Worm (Caenorhabditis elegans) whole organism, L1 larva: ENCODE data around the gene D2045.9.

Source experiments
- Y116A8C.19 ChIP-seq: sonication (generic microtip); optimal IDR thresholded peaks from 2 replicates; lab custom pipeline; 2016; ENCODE audit warnings: missing compliant biosample characterization, missing genetic modification characterization, borderline replicate concordance
- aly-2 ChIP-seq: fragments of 150-350 bp; optimal IDR thresholded peaks from 2 replicates; lab custom pipeline; 2014; ENCODE audit warnings: missing biosample characterization, missing genetic modification characterization
- ama-1 ChIP-seq: fragments of 150-350 bp; optimal IDR thresholded peaks from 2 replicates; lab custom pipeline; 2014
- blmp-1 ChIP-seq: fragments of 150-350 bp; optimal IDR thresholded peaks from 2 replicates; lab custom pipeline; 2014; ENCODE audit warnings: missing biosample characterization, missing genetic modification characterization
- ceh-8 ChIP-seq: fragments of 200-800 bp; sonication (Bioruptor generic); optimal IDR thresholded peaks from 2 replicates; lab custom pipeline; 2018; ENCODE audit warnings: mild to moderate bottlenecking, missing genetic modification characterization, moderate library complexity, missing compliant biosample characterization
- ceh-82 ChIP-seq, 3 experiments: fragments of 150-350 bp in 1 of 3; sonication (generic microtip) in 2 of 3; optimal IDR thresholded peaks; 2 replicates each; lab custom pipeline; 2014 to 2017; ENCODE audit warnings: missing biosample characterization in 3 of 3, missing genetic modification characterization in 3 of 3
- ceh-90 ChIP-seq: sonication (generic microtip); optimal IDR thresholded peaks from 2 replicates; lab custom pipeline; 2016; ENCODE audit warnings: missing genetic modification characterization, missing compliant biosample characterization
- ces-1 ChIP-seq: fragments of 150-350 bp; optimal IDR thresholded peaks from 2 replicates; lab custom pipeline; 2014; ENCODE audit warnings: missing biosample characterization, missing genetic modification reagents, missing genetic modification characterization
- dsc-1 ChIP-seq: sonication (generic microtip); optimal IDR thresholded peaks from 2 replicates; lab custom pipeline; 2016; ENCODE audit warnings: mild to moderate bottlenecking, missing genetic modification characterization, missing compliant biosample characterization
- efl-1 ChIP-seq, 4 experiments: fragments of 150-350 bp; optimal IDR thresholded peaks in 3 of 4; peaks in 1 of 4; 1 replicate in 1 of 4; 2 replicates in 3 of 4; lab custom pipeline; 2014; ENCODE audit warnings: missing biosample characterization in 2 of 4, missing genetic modification characterization in 2 of 4, missing genetic modification reagents in 2 of 4
- efl-3 ChIP-seq: fragments of 200-800 bp; sonication (Bioruptor generic); optimal IDR thresholded peaks from 2 replicates; lab custom pipeline; 2018; ENCODE audit warnings: mild to moderate bottlenecking, missing genetic modification characterization, missing compliant biosample characterization
- egl-13 ChIP-seq: sonication (generic microtip); optimal IDR thresholded peaks from 2 replicates; lab custom pipeline; 2016; ENCODE audit warnings: missing genotype, missing genetic modification reagents, missing genetic modification characterization, missing compliant biosample characterization
- fkh-4 ChIP-seq: sonication (generic microtip); optimal IDR thresholded peaks from 2 replicates; lab custom pipeline; 2016; ENCODE audit warnings: missing compliant biosample characterization, missing genetic modification characterization, borderline replicate concordance
- fkh-8 ChIP-seq: sonication (generic microtip); optimal IDR thresholded peaks from 2 replicates; lab custom pipeline; 2016; ENCODE audit warnings: mild to moderate bottlenecking, missing genetic modification characterization, missing compliant biosample characterization
- fos-1 ChIP-seq: fragments of 150-350 bp; optimal IDR thresholded peaks from 2 replicates; lab custom pipeline; 2014; ENCODE audit warnings: missing biosample characterization, missing genetic modification characterization
- hpl-2 ChIP-seq: fragments of 150-350 bp; optimal IDR thresholded peaks from 2 replicates; lab custom pipeline; 2014; ENCODE audit warnings: missing biosample characterization, missing genetic modification reagents, missing genetic modification characterization
- lin-13 ChIP-seq: fragments of 150-350 bp; optimal IDR thresholded peaks from 2 replicates; lab custom pipeline; 2014; ENCODE audit warnings: missing biosample characterization, missing genetic modification reagents, missing genetic modification characterization
- lin-15B ChIP-seq: fragments of 150-350 bp; sonication (generic microtip); optimal IDR thresholded peaks from 3 replicates; lab custom pipeline; 2014; ENCODE audit warnings: missing biosample characterization, missing genetic modification characterization
- lir-3 ChIP-seq: sonication (generic microtip); optimal IDR thresholded peaks from 2 replicates; lab custom pipeline; 2016; ENCODE audit warnings: mild to moderate bottlenecking, missing genetic modification characterization, moderate library complexity, missing compliant biosample characterization; ENCODE audit not compliant: poor library complexity
- lsy-2 ChIP-seq, 2 experiments: fragments of 150-350 bp; optimal IDR thresholded peaks; 2 replicates each; lab custom pipeline; 2014; ENCODE audit warnings: missing biosample characterization in 2 of 2, missing genetic modification characterization in 2 of 2
- mdl-1 ChIP-seq, 2 experiments: fragments of 150-350 bp; optimal IDR thresholded peaks; 2 replicates each; lab custom pipeline; 2014 to 2017; ENCODE audit warnings: missing biosample characterization in 2 of 2, missing genetic modification characterization in 2 of 2, inconsistent platforms in 1 of 2
- mef-2 ChIP-seq: fragments of 150-350 bp; optimal IDR thresholded peaks from 2 replicates; lab custom pipeline; 2014; ENCODE audit warnings: missing biosample characterization, missing genetic modification characterization
- mep-1 ChIP-seq: fragments of 150-350 bp; optimal IDR thresholded peaks from 2 replicates; lab custom pipeline; 2014; ENCODE audit warnings: missing biosample characterization, missing genetic modification characterization
- nhr-11 ChIP-seq: fragments of 150-350 bp; optimal IDR thresholded peaks from 2 replicates; lab custom pipeline; 2014; ENCODE audit warnings: missing biosample characterization, missing genetic modification characterization
- nhr-12 ChIP-seq: sonication (generic microtip); optimal IDR thresholded peaks from 2 replicates; lab custom pipeline; 2017; ENCODE audit warnings: missing biosample characterization, missing genetic modification characterization
- nhr-19 ChIP-seq: fragments of 200-800 bp; sonication (Bioruptor generic); conservative IDR thresholded peaks from 2 replicates; pipeline ENCODE4 v1.3.6; 2022; ENCODE audit warnings: missing genetic modification characterization, missing compliant biosample characterization
- nhr-20 ChIP-seq: sonication (generic microtip); optimal IDR thresholded peaks from 2 replicates; lab custom pipeline; 2016; ENCODE audit warnings: mild to moderate bottlenecking, missing genetic modification characterization, missing compliant biosample characterization
- nhr-237 ChIP-seq: fragments of 150-350 bp; optimal IDR thresholded peaks from 2 replicates; lab custom pipeline; 2014; ENCODE audit warnings: missing biosample characterization, missing genetic modification characterization
- nhr-28 ChIP-seq: fragments of 150-350 bp; optimal IDR thresholded peaks from 2 replicates; lab custom pipeline; 2014; ENCODE audit warnings: missing biosample characterization, missing genetic modification characterization
- nhr-71 ChIP-seq: sonication (generic microtip); optimal IDR thresholded peaks from 2 replicates; lab custom pipeline; 2016; ENCODE audit warnings: mild to moderate bottlenecking, missing genetic modification characterization, moderate library complexity, missing compliant biosample characterization
- nhr-76 ChIP-seq: sonication (generic microtip); optimal IDR thresholded peaks from 2 replicates; lab custom pipeline; 2017; ENCODE audit warnings: missing biosample characterization, missing genetic modification characterization
- nhr-84 ChIP-seq: sonication (generic microtip); optimal IDR thresholded peaks from 2 replicates; lab custom pipeline; 2017; ENCODE audit warnings: missing biosample characterization, missing genetic modification characterization
- nhr-85 ChIP-seq: sonication (generic microtip); peaks from one replicate; lab custom pipeline; 2016; ENCODE audit warnings: missing genetic modification characterization, inconsistent platforms, missing compliant biosample characterization
- nhr-90 ChIP-seq: sonication (generic microtip); optimal IDR thresholded peaks from 2 replicates; lab custom pipeline; 2016; ENCODE audit warnings: mild to moderate bottlenecking, missing genetic modification characterization, missing compliant biosample characterization; ENCODE audit not compliant: poor library complexity
- pag-3 ChIP-seq: sonication (generic microtip); optimal IDR thresholded peaks from 2 replicates; lab custom pipeline; 2017; ENCODE audit warnings: missing genetic modification characterization, mild to moderate bottlenecking, missing compliant biosample characterization, antibody characterized with exemption, borderline replicate concordance; ENCODE audit not compliant: insufficient read depth
- skn-1 ChIP-seq: fragments of 150-350 bp; optimal IDR thresholded peaks from 2 replicates; lab custom pipeline; 2014; ENCODE audit warnings: missing biosample characterization, missing genetic modification characterization
- sox-4 ChIP-seq: sonication (generic microtip); optimal IDR thresholded peaks from 2 replicates; lab custom pipeline; 2016; ENCODE audit warnings: missing genetic modification characterization, missing compliant biosample characterization
- swsn-7 ChIP-seq: sonication (generic microtip); optimal IDR thresholded peaks from 2 replicates; lab custom pipeline; 2016; ENCODE audit warnings: missing genetic modification characterization, missing compliant biosample characterization
- tlp-1 ChIP-seq: fragments of 150-350 bp; optimal IDR thresholded peaks from 2 replicates; lab custom pipeline; 2014; ENCODE audit warnings: missing biosample characterization, missing genetic modification characterization
- unc-130 ChIP-seq: fragments of 150-350 bp; optimal IDR thresholded peaks from 2 replicates; lab custom pipeline; 2017; ENCODE audit warnings: missing biosample characterization, missing genetic modification characterization, inconsistent platforms
- unc-30 ChIP-seq: sonication (generic microtip); optimal IDR thresholded peaks from 2 replicates; lab custom pipeline; 2017; ENCODE audit warnings: missing biosample characterization, missing genetic modification characterization
- unc-62 ChIP-seq: fragments of 150-350 bp; optimal IDR thresholded peaks from 2 replicates; lab custom pipeline; 2014; ENCODE audit warnings: missing biosample characterization, missing genetic modification reagents, missing genetic modification characterization
- unc-86 ChIP-seq: sonication (generic microtip); optimal IDR thresholded peaks from 2 replicates; lab custom pipeline; 2016; ENCODE audit warnings: missing genetic modification characterization, missing compliant biosample characterization
- vab-15 ChIP-seq: sonication (generic microtip); optimal IDR thresholded peaks from 2 replicates; lab custom pipeline; 2017; ENCODE audit warnings: missing genotype, mild to moderate bottlenecking, missing genetic modification characterization, missing compliant biosample characterization
- zip-4 ChIP-seq: fragments of 200-800 bp; sonication (Bioruptor generic); optimal IDR thresholded peaks from 2 replicates; lab custom pipeline; 2018; ENCODE audit warnings: mild to moderate bottlenecking, missing genetic modification characterization, moderate library complexity, missing compliant biosample characterization
- ztf-4 ChIP-seq: fragments of 150-350 bp; optimal IDR thresholded peaks from 2 replicates; lab custom pipeline; 2014; ENCODE audit warnings: missing biosample characterization, missing genetic modification characterization

Gene D2045.9

ce11 chrIII:10505182-10505581 lies 30.1 kb downstream of the D2045.9 start, which contains the start of the genes taf-11.3 and urm-1 (continued):
- no peak for TF ChIP-seq nhr-84 (tag; lab: Kevin White, UChicago)
- peak; percentile 84 for TF ChIP-seq blmp-1
- TF ChIP-seq skn-1 (tag; lab: Kevin White, UChicago): peak; percentile 78
- TF ChIP-seq lin-15B (tag; lab: Kevin White, UChicago): peak; percentile 88
- no peak for TF ChIP-seq hpl-2
- peak; percentile 88 for TF ChIP-seq mep-1
- TF ChIP-seq nhr-90 (tag; lab: Kevin White, UChicago): peak; percentile 72
- no peak for TF ChIP-seq nhr-12 (tag; lab: Kevin White, UChicago)
- TF ChIP-seq unc-30 (tag; lab: Kevin White, UChicago): no peak
- peak; percentile 81 for TF ChIP-seq nhr-85 (tag; lab: Kevin White, UChicago)
- TF ChIP-seq ztf-4 (tag; lab: Kevin White, UChicago): peak; percentile 15
- no peak for TF ChIP-seq nhr-28 (tag; lab: Kevin White, UChicago)
- peak; percentile 84 for TF ChIP-seq nhr-20 (tag; lab: Kevin White, UChicago)
- TF ChIP-seq ces-1 (GFP tag; lab: Kevin White, UChicago): no peak
- peak; percentile 70 for TF ChIP-seq unc-86
- TF ChIP-seq dsc-1 (tag; lab: Kevin White, UChicago): peak; percentile 80
- TF ChIP-seq egl-13 (tag; lab: Kevin White, UChicago): peak; percentile 60
- no peak for TF ChIP-seq ama-1 (lab: Kevin White, UChicago)
- no peak for TF ChIP-seq zip-4 (GFP tag; lab: Kevin White, UChicago)
- TF ChIP-seq sox-4 (tag; lab: Kevin White, UChicago): peak; percentile 64
- TF ChIP-seq ceh-82 (tag; optimal IDR thresholded peaks at IDR 0.05; lab: Kevin White, UChicago): peak; percentile 84 to 90 (median 87)
- TF ChIP-seq nhr-19 (GFP tag; lab: Robert Waterston, UW): peak; percentile 81
- no peak for TF ChIP-seq Y116A8C.19 (tag; lab: Kevin White, UChicago)
- TF ChIP-seq efl-1 (optimal IDR thresholded peaks at IDR 0.05; lab: Kevin White, UChicago): peak; percentile 80 to 86
- TF ChIP-seq efl-1 (GFP tag; optimal IDR thresholded peaks at IDR 0.05 in 1 of 2; lab: Kevin White, UChicago): peak; percentile 82 to 97
- no peak for TF ChIP-seq ceh-8
- no peak for TF ChIP-seq ceh-90 (tag; lab: Kevin White, UChicago)
- no peak for TF ChIP-seq unc-62 (GFP tag; lab: Kevin White, UChicago)
- no peak for TF ChIP-seq nhr-76 (tag; lab: Kevin White, UChicago)
- TF ChIP-seq nhr-71 (tag; lab: Kevin White, UChicago): peak; percentile 88

- no peak for TF ChIP-seq efl-1 (optimal IDR thresholded peaks at IDR 0.05; lab: Kevin White, UChicago)
- TF ChIP-seq efl-1 (GFP tag; optimal IDR thresholded peaks at IDR 0.05 in 1 of 2; lab: Kevin White, UChicago): peak in 1 of 2 experiments; percentile 1
- no peak for TF ChIP-seq sox-4 (tag; lab: Kevin White, UChicago)
- TF ChIP-seq blmp-1: no peak
These were observed 31.1 kb downstream of the D2045.9 start for ce11 chrIII:10505943-10506698.

ce11 chrIII:10506699-10507248 lies 31.7 kb downstream of the D2045.9 start, which contains the start of the genes sip-1 and sly-1:
sip-1 (minus strand) TSS chrIII:10506801.
sly-1 (plus strand) TSS chrIII:10507058.
- TF ChIP-seq nhr-237 (tag; lab: Kevin White, UChicago) (peak; percentile 70), aly-2 (peak; percentile 84), vab-15 (tag; lab: Kevin White, UChicago) (no peak), fkh-8 (tag; lab: Kevin White, UChicago) (peak; percentile 74), nhr-20 (tag; lab: Kevin White, UChicago) (peak; percentile 84), ces-1 (GFP tag; lab: Kevin White, UChicago) (no peak), lin-15B (tag; lab: Kevin White, UChicago) (peak; percentile 91), swsn-7 (tag; lab: Kevin White, UChicago) (peak; percentile 82), nhr-12 (tag; lab: Kevin White, UChicago) (no peak), mef-2 (no peak), lin-13 (peak; percentile 69), lir-3 (tag; lab: Kevin White, UChicago) (no peak), lsy-2 (tag; optimal IDR thresholded peaks at IDR 0.05; lab: Kevin White, UChicago) (peak; percentile 92 to 94), skn-1 (tag; lab: Kevin White, UChicago) (peak; percentile 88), pag-3 (tag; lab: Kevin White, UChicago) (peak; percentile 74), mdl-1 (tag; optimal IDR thresholded peaks at IDR 0.05; lab: Kevin White, UChicago) (peak in 1 of 2 experiments; percentile 77), tlp-1 (no peak), efl-3 (GFP tag; lab: Kevin White, UChicago) (no peak), dsc-1 (tag; lab: Kevin White, UChicago) (peak; percentile 84), nhr-11 (tag; lab: Kevin White, UChicago) (peak; percentile 60), fos-1 (peak; percentile 58), ama-1 (lab: Kevin White, UChicago) (no peak), unc-130 (peak; percentile 82), fkh-4 (peak; percentile 27), ceh-82 (tag; optimal IDR thresholded peaks at IDR 0.05; lab: Kevin White, UChicago) (peak; percentile 77 to 86 (median 80))
